Fruit fly (Drosophila melanogaster) whole organism, embryonic: ENCODE results near the gene CG14234.

Source experiments
- BEAF-32 ChIP-seq: fragments of 200-800 bp; sonication (Bioruptor generic); optimal IDR thresholded peaks from 3 replicates; lab custom pipeline; 2017; ENCODE audit warnings: missing biosample characterization, missing genetic modification characterization, mild to moderate bottlenecking, moderate library complexity, missing genetic modification reagents
- CG11456 ChIP-seq: fragments of 200-800 bp; sonication (Bioruptor generic); IDR thresholded peaks from 3 replicates; pipeline ENCODE4 v1.3.6; 2022; ENCODE audit warnings: missing biosample characterization, missing genetic modification characterization
- CG13624 ChIP-seq: fragments of 200-800 bp; sonication (Bioruptor generic); optimal IDR thresholded peaks from 2 replicates; lab custom pipeline; 2016; ENCODE audit warnings: missing biosample characterization, missing genetic modification characterization
- CG14710 ChIP-seq: fragments of 200-800 bp; sonication (Bioruptor generic); optimal IDR thresholded peaks from 3 replicates; lab custom pipeline; 2019; ENCODE audit warnings: missing biosample characterization, mild to moderate bottlenecking, missing genetic modification characterization, moderate library complexity
- CG14860 ChIP-seq: fragments of 200-800 bp; sonication (Bioruptor generic); IDR thresholded peaks from 3 replicates; pipeline ENCODE4 v1.3.6; 2022; ENCODE audit warnings: missing biosample characterization, missing genetic modification characterization; ENCODE audit not compliant: partially characterized antibody
- CG15479 ChIP-seq: fragments of 200-800 bp; sonication (Bioruptor generic); optimal IDR thresholded peaks from 3 replicates; lab custom pipeline; 2019; ENCODE audit warnings: missing biosample characterization, mild to moderate bottlenecking, missing genetic modification characterization, moderate library complexity
- CG15696 ChIP-seq: fragments of 200-800 bp; sonication (Bioruptor generic); optimal IDR thresholded peaks from 2 replicates; lab custom pipeline; 2019; ENCODE audit warnings: missing biosample characterization, mild to moderate bottlenecking, missing genetic modification characterization, moderate library complexity
- CG16813 ChIP-seq: fragments of 200-800 bp; sonication (Bioruptor generic); IDR thresholded peaks from 3 replicates; pipeline ENCODE4 v1.3.6; 2022; ENCODE audit warnings: missing biosample characterization, missing genetic modification characterization; ENCODE audit not compliant: partially characterized antibody
- CG16815 ChIP-seq: fragments of 200-800 bp; sonication (Bioruptor generic); optimal IDR thresholded peaks from 3 replicates; lab custom pipeline; 2017; ENCODE audit warnings: missing biosample characterization, mild to moderate bottlenecking, missing genetic modification characterization
- CG17186 ChIP-seq: fragments of 200-800 bp; sonication (Bioruptor generic); optimal IDR thresholded peaks from 3 replicates; lab custom pipeline; 2017; ENCODE audit warnings: missing biosample characterization, missing genetic modification reagents, missing genetic modification characterization
- CG17361 ChIP-seq: fragments of 200-800 bp; sonication (Bioruptor generic); IDR thresholded peaks from 3 replicates; pipeline ENCODE4 v1.3.6; 2022; ENCODE audit warnings: missing biosample characterization, missing genetic modification characterization
- CG1832 ChIP-seq: fragments of 200-800 bp; sonication (Bioruptor generic); optimal IDR thresholded peaks from 2 replicates; lab custom pipeline; 2017; ENCODE audit warnings: missing biosample characterization, mild to moderate bottlenecking, missing genetic modification characterization, inconsistent platforms
- CG30403 ChIP-seq: fragments of 200-800 bp; sonication (Bioruptor generic); optimal IDR thresholded peaks from 3 replicates; lab custom pipeline; 2016; ENCODE audit warnings: missing biosample characterization, missing genetic modification characterization
- CG32772 ChIP-seq: fragments of 200-800 bp; sonication (Bioruptor generic); IDR thresholded peaks from 2 replicates; pipeline ENCODE4 v1.3.6; 2022; ENCODE audit warnings: missing biosample characterization, missing genetic modification characterization
- CG6791 ChIP-seq: fragments of 200-800 bp; sonication (Bioruptor generic); IDR thresholded peaks from 3 replicates; pipeline ENCODE4 v1.3.6; 2022; ENCODE audit warnings: missing biosample characterization, missing genetic modification characterization; ENCODE audit not compliant: partially characterized antibody
- CG7556 ChIP-seq: fragments of 200-800 bp; sonication (Bioruptor generic); optimal IDR thresholded peaks from 2 replicates; lab custom pipeline; 2017; ENCODE audit warnings: missing biosample characterization, mild to moderate bottlenecking, missing genetic modification characterization
- CG8924 ChIP-seq: fragments of 200-800 bp; optimal IDR thresholded peaks from 3 replicates; lab custom pipeline; 2019; ENCODE audit warnings: missing biosample characterization, mild to moderate bottlenecking, missing genetic modification characterization, moderate library complexity
- Gug ChIP-seq: fragments of 200-800 bp; sonication (Bioruptor generic); IDR thresholded peaks from 4 replicates; pipeline ENCODE4 v1.3.6; 2022; ENCODE audit warnings: missing biosample characterization, missing genetic modification characterization
- Hsf ChIP-seq: fragments of 200-800 bp; sonication (Bioruptor generic); optimal IDR thresholded peaks from 3 replicates; lab custom pipeline; 2016; ENCODE audit warnings: missing biosample characterization, missing genetic modification characterization
- MTF-1 ChIP-seq: fragments of 200-800 bp; sonication (Bioruptor generic); optimal IDR thresholded peaks from 2 replicates; lab custom pipeline; 2018; ENCODE audit warnings: missing biosample characterization, mild to moderate bottlenecking, missing genetic modification characterization, borderline replicate concordance
- NFAT ChIP-seq: fragments of 200-800 bp; sonication (Bioruptor generic); IDR thresholded peaks from 2 replicates; pipeline ENCODE4 v1.3.6; 2022; ENCODE audit warnings: missing biosample characterization, missing genetic modification characterization
- Nf-YA ChIP-seq: fragments of 200-800 bp; sonication (Bioruptor generic); IDR thresholded peaks from 2 replicates; pipeline ENCODE4 v1.3.6; 2022; ENCODE audit warnings: missing biosample characterization, missing genetic modification characterization
- Nf-YC ChIP-seq: fragments of 200-800 bp; optimal IDR thresholded peaks from 3 replicates; lab custom pipeline; 2019; ENCODE audit warnings: missing biosample characterization, mild to moderate bottlenecking, missing genetic modification characterization, moderate library complexity
- Opbp ChIP-seq: fragments of 200-800 bp; sonication (Bioruptor generic); IDR thresholded peaks from 3 replicates; pipeline ENCODE4 v1.3.6; 2022; ENCODE audit warnings: missing biosample characterization, missing genetic modification characterization; ENCODE audit not compliant: partially characterized antibody
- Rfx ChIP-seq: fragments of 200-800 bp; sonication (Bioruptor generic); IDR thresholded peaks from 2 replicates; pipeline ENCODE4 v1.3.6; 2022; ENCODE audit warnings: missing biosample characterization, missing genetic modification characterization
- YL-1 ChIP-seq: fragments of 200-800 bp; sonication (Bioruptor generic); optimal IDR thresholded peaks from 3 replicates; lab custom pipeline; 2017; ENCODE audit warnings: missing biosample characterization, mild to moderate bottlenecking, missing genetic modification characterization
- ab ChIP-seq: fragments of 200-800 bp; sonication (Bioruptor generic); optimal IDR thresholded peaks from 2 replicates; lab custom pipeline; 2016; ENCODE audit warnings: missing biosample characterization, missing genetic modification characterization
- ac ChIP-seq: fragments of 200-800 bp; sonication (Bioruptor generic); optimal IDR thresholded peaks from 3 replicates; lab custom pipeline; 2017; ENCODE audit warnings: missing biosample characterization, mild to moderate bottlenecking, missing genetic modification characterization
- ato ChIP-seq: fragments of 200-800 bp; sonication (Bioruptor generic); IDR thresholded peaks from 2 replicates; pipeline ENCODE4 v1.3.6; 2022; ENCODE audit warnings: missing biosample characterization, missing genetic modification characterization; ENCODE audit not compliant: partially characterized antibody
- bowl ChIP-seq: fragments of 200-800 bp; sonication (Bioruptor generic); IDR thresholded peaks from 2 replicates; pipeline ENCODE4 v1.3.6; 2022; ENCODE audit warnings: missing biosample characterization, missing genetic modification characterization
- chinmo ChIP-seq: fragments of 200-800 bp; sonication (Bioruptor generic); IDR thresholded peaks from 4 replicates; pipeline ENCODE4 v1.3.6; 2022; ENCODE audit warnings: missing biosample characterization, missing genetic modification characterization; ENCODE audit not compliant: partially characterized antibody
- croc ChIP-seq: fragments of 200-800 bp; sonication (Bioruptor generic); conservative IDR thresholded peaks from 3 replicates; pipeline ENCODE4 v1.3.6; 2022; ENCODE audit warnings: missing biosample characterization, missing genetic modification characterization
- hbn ChIP-seq: fragments of 200-800 bp; sonication (Bioruptor generic); IDR thresholded peaks from 2 replicates; pipeline ENCODE4 v1.3.6; 2022; ENCODE audit warnings: missing biosample characterization, missing genetic modification characterization; ENCODE audit not compliant: partially characterized antibody
- her ChIP-seq: fragments of 200-800 bp; sonication (Bioruptor generic); optimal IDR thresholded peaks from 2 replicates; lab custom pipeline; 2016; ENCODE audit warnings: missing biosample characterization, missing genetic modification characterization
- inv ChIP-seq: fragments of 200-800 bp; sonication (Bioruptor generic); IDR thresholded peaks from 2 replicates; pipeline ENCODE4 v1.3.6; 2022; ENCODE audit warnings: missing biosample characterization, missing genetic modification characterization; ENCODE audit not compliant: partially characterized antibody
- lbe ChIP-seq: fragments of 200-800 bp; sonication (Bioruptor generic); optimal IDR thresholded peaks from 2 replicates; lab custom pipeline; 2016; ENCODE audit warnings: missing biosample characterization, mild to moderate bottlenecking, missing genetic modification characterization
- lola ChIP-seq, 3 experiments: fragments of >200 bp in 2 of 3; fragments of 200-800 bp in 1 of 3; sonication (Bioruptor generic) in 1 of 3; optimal IDR thresholded peaks; 2 replicates each; lab custom pipeline; 2017 to 2019; ENCODE audit warnings: missing biosample characterization in 3 of 3, missing genetic modification characterization in 3 of 3, mild to moderate bottlenecking in 1 of 3, moderate library complexity in 1 of 3
- luna ChIP-seq: fragments of 200-800 bp; sonication (Bioruptor generic); optimal IDR thresholded peaks from 2 replicates; lab custom pipeline; 2016; ENCODE audit warnings: missing biosample characterization, missing genetic modification characterization
- nom ChIP-seq: fragments of 200-800 bp; sonication (Bioruptor generic); optimal IDR thresholded peaks from 2 replicates; lab custom pipeline; 2017; ENCODE audit warnings: missing biosample characterization, missing genetic modification characterization, mild to moderate bottlenecking, moderate library complexity, missing genetic modification reagents
- odd ChIP-seq: fragments of 200-800 bp; sonication (Bioruptor generic); optimal IDR thresholded peaks from 2 replicates; lab custom pipeline; 2017; ENCODE audit warnings: missing biosample characterization, mild to moderate bottlenecking, missing genetic modification characterization
- pan ChIP-seq, 4 experiments: fragments of >200 bp in 3 of 4; fragments of 200-800 bp in 1 of 4; sonication (Bioruptor generic) in 1 of 4; optimal IDR thresholded peaks in 3 of 4; IDR thresholded peaks in 1 of 4; 2 replicates each; pipeline versions ENCODE4 v1.3.6 to Lab custom; 2017 to 2022; ENCODE audit warnings: missing biosample characterization in 2 of 4, missing genetic modification characterization in 2 of 4, mixed read lengths in 1 of 4
- slbo ChIP-seq: fragments of 200-800 bp; sonication (Bioruptor generic); IDR thresholded peaks from 2 replicates; pipeline ENCODE4 v1.3.6; 2022; ENCODE audit warnings: missing biosample characterization, missing genetic modification characterization
- sr ChIP-seq: fragments of 200-800 bp; sonication (Bioruptor generic); IDR thresholded peaks from 3 replicates; pipeline ENCODE4 v1.3.6; 2022; ENCODE audit warnings: missing biosample characterization, missing genetic modification characterization
- tap ChIP-seq: fragments of 200-800 bp; optimal IDR thresholded peaks from 3 replicates; lab custom pipeline; 2019; ENCODE audit warnings: missing biosample characterization, mild to moderate bottlenecking, missing genetic modification characterization, moderate library complexity
- tx ChIP-seq: fragments of 200-800 bp; sonication (Bioruptor generic); optimal IDR thresholded peaks from 2 replicates; lab custom pipeline; 2016; ENCODE audit warnings: missing biosample characterization, missing genetic modification characterization
- unc-4 ChIP-seq: fragments of 200-800 bp; sonication (Bioruptor generic); IDR thresholded peaks from 2 replicates; pipeline ENCODE4 v1.3.6; 2022; ENCODE audit warnings: missing biosample characterization, missing genetic modification characterization; ENCODE audit not compliant: partially characterized antibody
- zen2 ChIP-seq: fragments of 200-800 bp; sonication (Bioruptor generic); IDR thresholded peaks from 3 replicates; pipeline ENCODE4 v1.3.6; 2022; ENCODE audit warnings: missing biosample characterization, missing genetic modification characterization; ENCODE audit not compliant: partially characterized antibody
- zfh1 ChIP-seq: fragments of 200-800 bp; sonication (Bioruptor generic); IDR thresholded peaks from 3 replicates; pipeline ENCODE4 v1.3.6; 2022; ENCODE audit warnings: missing biosample characterization, missing genetic modification characterization

Gene CG14234

DNA sequence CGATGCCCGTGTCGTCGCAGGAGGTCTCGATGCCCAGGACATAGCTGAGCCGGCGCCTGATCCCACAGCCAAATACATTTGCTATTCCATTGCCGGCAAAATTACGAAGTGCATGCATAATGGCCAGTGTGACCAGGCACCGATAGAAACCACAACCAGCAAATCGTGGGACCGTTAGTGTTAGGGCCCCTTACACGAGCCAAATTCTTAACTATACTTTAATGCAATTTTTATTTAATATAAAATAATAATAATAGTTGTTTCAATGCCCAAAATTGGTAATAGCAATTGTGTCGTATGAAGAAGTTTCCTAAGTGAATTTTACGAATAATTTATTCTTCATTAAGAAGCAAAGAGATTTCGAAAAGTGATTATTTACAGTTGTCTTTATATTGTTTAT, 33.8 kb upstream of the CG14234 start, which contains the start of gene Tcs4 (continued):
- TF ChIP-seq hbn (GFP tag; lab: Robert Waterston, UW) (peak; percentile 56; the same call in 1 of the 2 replicates), zen2 (peak; percentile 60; the same call in 2 of the 3 replicates), CG8924 (peak; percentile 20), Rfx (GFP tag; lab: Robert Waterston, UW) (0 out of 2 replicates have a peak, but pooled peaks have one; percentile 29), nom (GFP tag; lab: Kevin White, UChicago) (no peak), pan (optimal IDR thresholded peaks at IDR 0.05; lab: Kevin White, UChicago) (no peak), pan (GFP tag; optimal IDR thresholded peaks at IDR 0.05 in 1 of 2, IDR thresholded peaks at IDR 0.05 in 1 of 2) (peak in 1 of 2 experiments; percentile 21), YL-1 (GFP tag; lab: Kevin White, UChicago) (peak; percentile 48), Nf-YC (tag; lab: Kevin White, UChicago) (peak; percentile 19), Nf-YA (GFP tag; lab: Robert Waterston, UW) (no peak), CG15696 (tag; lab: Kevin White, UChicago) (peak; percentile 30), CG14860 (GFP tag; lab: Robert Waterston, UW) (0 out of 3 replicates have a peak, but pooled peaks have one; percentile 22), CG30403 (peak; percentile 44), sr (GFP tag; lab: Robert Waterston, UW) (no peak), CG17361 (GFP tag; lab: Robert Waterston, UW) (0 out of 3 replicates have a peak, but pooled peaks have one; percentile 33), CG17186 (GFP tag; lab: Kevin White, UChicago) (no peak), CG16813 (GFP tag; lab: Robert Waterston, UW) (peak; percentile 42; the same call in 2 of the 3 replicates), ab (GFP tag; lab: Kevin White, UChicago) (no peak), lola (GFP tag; optimal IDR thresholded peaks at IDR 0.05; lab: Kevin White, UChicago) (peak in 1 of 3 experiments; percentile 46), CG6791 (peak; percentile 72; the same call in 2 of the 3 replicates), tap (tag; lab: Kevin White, UChicago) (no peak), ac (GFP tag; lab: Kevin White, UChicago) (no peak), CG14710 (tag; lab: Kevin White, UChicago) (peak; percentile 49), CG16815 (no peak), croc (GFP tag; lab: Robert Waterston, UW) (no peak), inv (GFP tag; lab: Robert Waterston, UW) (0 out of 2 replicates have a peak, but pooled peaks have one; percentile 7), tx (GFP tag; lab: Kevin White, UChicago) (no peak), Hsf (GFP tag; lab: Kevin White, UChicago) (no peak), ato (0 out of 2 replicates have a peak, but pooled peaks have one; percentile 26), MTF-1 (no peak), BEAF-32 (GFP tag; lab: Kevin White, UChicago) (peak; percentile 8), her (GFP tag; lab: Kevin White, UChicago) (no peak), CG11456 (GFP tag; lab: Robert Waterston, UW) (no peak), odd (GFP tag; lab: Kevin White, UChicago) (no peak), CG15479 (GFP tag; lab: Kevin White, UChicago) (no peak), chinmo (GFP tag; lab: Robert Waterston, UW) (peak; percentile 71; the same call in 2 of the 4 replicates), Gug (GFP tag; lab: Robert Waterston, UW) (no peak), luna (no peak), CG13624 (no peak), Opbp (GFP tag; lab: Robert Waterston, UW) (peak; percentile 58; the same call in 2 of the 3 replicates), slbo (peak; percentile 20; the same call in 1 of the 2 replicates), bowl (no peak), lbe (peak; percentile 1), CG7556 (GFP tag; lab: Kevin White, UChicago) (peak; percentile 5), CG32772 (GFP tag; lab: Robert Waterston, UW) (no peak), zfh1 (GFP tag; lab: Robert Waterston, UW) (no peak), NFAT (no peak), CG1832 (no peak), unc-4 (GFP tag; lab: Robert Waterston, UW) (peak; percentile 46; the same call in 1 of the 2 replicates)
